Fruit fly (Drosophila melanogaster): ENCODE data around the gene CG7800.

CG7800 gene

dm6 chr3R:8183502-8183901, 34.3 kb upstream of the CG7800 start:
- TF ChIP-seq CG18262 (tag; optimal IDR thresholded peaks at IDR 0.05) (no peak), schlank (tag; optimal IDR thresholded peaks at IDR 0.05) (no peak), gce (GFP tag; IDR thresholded peaks at IDR 0.05) (no peak), CG11696 (GFP tag; IDR thresholded peaks at IDR 0.05) (no peak), Trl (optimal IDR thresholded peaks at IDR 0.05) (no peak), Trl (GFP tag; optimal IDR thresholded peaks at IDR 0.05) (no peak), CG12391 (tag; optimal IDR thresholded peaks at IDR 0.05) (no peak), CG4360 (GFP tag; IDR thresholded peaks at IDR 0.05) (no peak), CG31388 (GFP tag; optimal IDR thresholded peaks at IDR 0.05) (no peak), Sox102F (GFP tag; optimal IDR thresholded peaks at IDR 0.05) (no peak), knrl (GFP tag; IDR thresholded peaks at IDR 0.05; ENCODE audit: partially characterized antibody) (no peak), exex (tag; optimal IDR thresholded peaks at IDR 0.05) (peak; percentile 89), Asciz (GFP tag; optimal IDR thresholded peaks at IDR 0.05) (no peak), HLH4C (GFP tag; IDR thresholded peaks at IDR 0.05; ENCODE audit: partially characterized antibody) (no peak), CG10654 (GFP tag; optimal IDR thresholded peaks at IDR 0.05) (no peak), CG10209 (GFP tag; optimal IDR thresholded peaks at IDR 0.05) (no peak), mirr (GFP tag; optimal IDR thresholded peaks at IDR 0.05) (peak; percentile 94), cad (GFP tag; optimal IDR thresholded peaks at IDR 0.05) (no peak), Stat92E (GFP tag; optimal IDR thresholded peaks at IDR 0.05) (no peak), CG7839 (tag; optimal IDR thresholded peaks at IDR 0.05) (no peak), row (GFP tag; IDR thresholded peaks at IDR 0.05) (no peak), CG18764 (GFP tag; optimal IDR thresholded peaks at IDR 0.05) (no peak), CG34376 (GFP tag; optimal IDR thresholded peaks at IDR 0.05) (peak; percentile 14), zf30C (GFP tag; optimal IDR thresholded peaks at IDR 0.05) (no peak), kni (GFP tag; optimal IDR thresholded peaks at IDR 0.05) (no peak), lab (GFP tag; optimal IDR thresholded peaks at IDR 0.05) (peak; percentile 36), wek (GFP tag; optimal IDR thresholded peaks at IDR 0.05) (no peak), sug (tag; optimal IDR thresholded peaks at IDR 0.05) (peak; percentile 75), Antp (GFP tag; optimal IDR thresholded peaks at IDR 0.05) (no peak), CG14965 (GFP tag; optimal IDR thresholded peaks at IDR 0.05; ENCODE audit: borderline replicate concordance) (no peak), Xbp1 (GFP tag; optimal IDR thresholded peaks at IDR 0.05) (no peak), otp (GFP tag; IDR thresholded peaks at IDR 0.05) (no peak), Adf1 (GFP tag; IDR thresholded peaks at IDR 0.05) (no peak), eve (GFP tag; optimal IDR thresholded peaks at IDR 0.05) (no peak), CG31441 (GFP tag; IDR thresholded peaks at IDR 0.05) (no peak), E2f1 (GFP tag; IDR thresholded peaks at IDR 0.05) (no peak), pros (GFP tag; optimal IDR thresholded peaks at IDR 0.05) (no peak), pfk (GFP tag; optimal IDR thresholded peaks at IDR 0.05) (no peak), dpn (GFP tag; optimal IDR thresholded peaks at IDR 0.05) (no peak), yki (optimal IDR thresholded peaks at IDR 0.05) (no peak), CG17612 (GFP tag; IDR thresholded peaks at IDR 0.05) (no peak), CG17802 (tag; optimal IDR thresholded peaks at IDR 0.05) (no peak), Fer1 (GFP tag; optimal IDR thresholded peaks at IDR 0.05) (no peak), chn (GFP tag; optimal IDR thresholded peaks at IDR 0.05) (no peak), CG5180 (GFP tag; optimal IDR thresholded peaks at IDR 0.05) (no peak), ftz-f1 (GFP tag; optimal IDR thresholded peaks at IDR 0.05) (no peak), chif (GFP tag; optimal IDR thresholded peaks at IDR 0.05) (no peak), CHES-1-like (GFP tag; optimal IDR thresholded peaks at IDR 0.05) (no peak), eyg (GFP tag; optimal IDR thresholded peaks at IDR 0.05) (no peak), Sox100B (GFP tag; optimal IDR thresholded peaks at IDR 0.05) (no peak), Vsx1 (GFP tag; optimal IDR thresholded peaks at IDR 0.05) (peak; percentile 60), CG3847 (GFP tag; IDR thresholded peaks at IDR 0.05) (no peak)

Measured in whole organism, embryonic.